Worm (Caenorhabditis elegans) whole organism, L3 larva: ENCODE data around the gene hum-2.

ENCODE experiments used
- nhr-11 ChIP-seq: fragments of 150-350 bp; optimal IDR thresholded peaks from 2 replicates; lab custom pipeline; 2014; ENCODE audit warnings: missing biosample characterization, missing genetic modification characterization
- nhr-23 ChIP-seq: fragments of 150-350 bp; optimal IDR thresholded peaks from 2 replicates; lab custom pipeline; 2014; ENCODE audit warnings: missing biosample characterization, missing genetic modification reagents, missing genetic modification characterization

DNA sequence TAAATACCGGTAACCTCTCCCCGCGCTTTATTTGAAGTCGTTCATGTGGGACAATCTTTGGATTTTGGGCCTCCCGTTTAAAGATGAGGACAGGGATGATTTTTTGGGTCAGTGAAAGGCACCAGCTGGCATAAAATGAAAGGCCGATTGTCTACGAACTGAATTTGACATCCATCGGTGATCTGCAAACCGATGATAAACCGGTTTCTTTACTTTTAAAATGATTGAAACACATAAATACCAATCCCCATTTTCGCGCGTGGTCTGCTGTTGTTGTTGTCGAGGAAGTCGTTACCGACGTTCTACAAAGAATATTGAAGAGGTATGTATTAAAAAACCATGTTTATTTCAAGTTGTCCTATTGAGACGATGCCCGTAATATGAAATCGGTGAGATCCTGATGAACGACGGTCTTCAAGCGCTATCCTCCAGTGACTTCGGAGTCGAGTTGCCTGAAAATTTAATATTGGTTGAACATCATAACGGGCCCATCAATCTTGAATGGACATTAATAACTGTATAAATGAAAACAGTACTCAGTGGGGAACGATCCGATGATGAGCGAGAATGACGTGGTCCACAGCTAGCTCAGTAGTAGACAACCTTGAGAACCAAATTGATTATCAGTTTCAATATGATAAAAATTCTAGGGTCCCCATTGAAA, 42.9 kb upstream of the hum-2 start:
- no peak for TF ChIP-seq nhr-23 (tag; lab: Kevin White, UChicago)
- TF ChIP-seq nhr-11: no peak
